Fruit fly (Drosophila melanogaster): Measurements from ENCODE around the gene CG12746.
A peak's percentile ranks its signal among the peaks of the same experiment; 100 is the strongest.

Gene CG12746

DNA sequence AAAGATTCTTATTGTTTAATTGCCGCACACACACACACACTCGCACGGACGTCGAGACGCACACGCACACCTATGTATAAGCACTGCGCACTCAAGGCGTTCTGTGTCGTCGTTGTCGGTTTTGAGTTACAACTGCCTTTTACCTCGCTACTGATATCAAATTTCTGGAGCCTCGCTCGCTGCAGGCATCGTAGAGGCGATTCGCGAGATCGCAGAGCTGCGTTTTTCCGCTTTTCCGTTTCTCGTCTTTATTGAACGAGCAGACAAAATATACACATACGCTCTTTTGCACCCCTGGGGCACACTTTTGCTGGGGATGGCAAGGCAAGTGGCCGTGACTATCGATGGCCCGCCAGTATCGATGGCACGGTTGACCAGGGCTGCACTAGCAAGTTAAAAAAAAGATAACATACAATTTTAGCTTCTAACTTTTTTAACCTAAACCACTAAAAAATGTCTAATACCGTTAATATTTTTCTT is 17.2 kb upstream of the CG12746 start, which contains the start of gene CG2519 (continued):
- peak; percentile 62; the same call in 1 of the 2 replicates for TF ChIP-seq onecut (GFP tag; IDR thresholded peaks at IDR 0.05)
- no peak for TF ChIP-seq CG6854 (GFP tag; optimal IDR thresholded peaks at IDR 0.05)
- peak; percentile 96 for TF ChIP-seq Opbp (GFP tag; IDR thresholded peaks at IDR 0.05; ENCODE audit: partially characterized antibody)
- no peak for TF ChIP-seq cato (GFP tag; optimal IDR thresholded peaks at IDR 0.05; ENCODE audit: borderline replicate concordance)
- no peak for TF ChIP-seq NC2β (GFP tag; optimal IDR thresholded peaks at IDR 0.05)
- no peak for TF ChIP-seq Nf-YB (GFP tag; optimal IDR thresholded peaks at IDR 0.05)
- peak; percentile 23 for TF ChIP-seq CG17912 (GFP tag; optimal IDR thresholded peaks at IDR 0.05)
- peak; percentile 77; the same call in 1 of the 2 replicates for TF ChIP-seq wdn (GFP tag; IDR thresholded peaks at IDR 0.05)
- TF ChIP-seq zf30C (GFP tag; optimal IDR thresholded peaks at IDR 0.05): no peak
- TF ChIP-seq Chrac-16 (GFP tag; optimal IDR thresholded peaks at IDR 0.05): peak; percentile 49
- no peak for TF ChIP-seq CG11504 (tag; optimal IDR thresholded peaks at IDR 0.05)
- peak; percentile 82 for TF ChIP-seq CHES-1-like (GFP tag; optimal IDR thresholded peaks at IDR 0.05)
- TF ChIP-seq CG3407 (GFP tag; optimal IDR thresholded peaks at IDR 0.05): no peak
- TF ChIP-seq fd3F (GFP tag; optimal IDR thresholded peaks at IDR 0.05): no peak
- TF ChIP-seq fd102C (GFP tag; optimal IDR thresholded peaks at IDR 0.05): no peak
- no peak for TF ChIP-seq CG9437 (GFP tag; optimal IDR thresholded peaks at IDR 0.05)
- TF ChIP-seq CG5953 (GFP tag; IDR thresholded peaks at IDR 0.05): no peak
- no peak for TF ChIP-seq Vsx1 (GFP tag; optimal IDR thresholded peaks at IDR 0.05)
- peak; percentile 49; the same call in 1 of the 2 replicates for TF ChIP-seq CG14014 (GFP tag; IDR thresholded peaks at IDR 0.05)
- no peak for TF ChIP-seq btn (GFP tag; optimal IDR thresholded peaks at IDR 0.05)
- TF ChIP-seq unpg (GFP tag; optimal IDR thresholded peaks at IDR 0.05): no peak
- no peak for TF ChIP-seq CG10431 (GFP tag; optimal IDR thresholded peaks at IDR 0.05)
- TF ChIP-seq CG4360 (GFP tag; IDR thresholded peaks at IDR 0.05): no peak
- TF ChIP-seq CG2678 (tag; optimal IDR thresholded peaks at IDR 0.05): no peak
- no peak for TF ChIP-seq CG31388 (GFP tag; optimal IDR thresholded peaks at IDR 0.05)
- TF ChIP-seq mld (GFP tag; IDR thresholded peaks at IDR 0.05; ENCODE audit: partially characterized antibody): peak; percentile 92
- TF ChIP-seq nerfin-2 (GFP tag; IDR thresholded peaks at IDR 0.05; ENCODE audit: partially characterized antibody): peak; percentile 79
- no peak for TF ChIP-seq CG5180 (GFP tag; optimal IDR thresholded peaks at IDR 0.05)
- TF ChIP-seq slbo (GFP tag; IDR thresholded peaks at IDR 0.05): peak; percentile 84
- 0 out of 3 replicates have a peak, but pooled peaks have one; percentile 6 for TF ChIP-seq otp (GFP tag; IDR thresholded peaks at IDR 0.05)
- TF ChIP-seq h (optimal IDR thresholded peaks at IDR 0.05): no peak
- peak; percentile 67 for TF ChIP-seq her (GFP tag; optimal IDR thresholded peaks at IDR 0.05)
- TF ChIP-seq Scr (GFP tag; IDR thresholded peaks at IDR 0.05; ENCODE audit: partially characterized antibody): peak; percentile 92
- peak; percentile 82 for TF ChIP-seq CG14710 (tag; optimal IDR thresholded peaks at IDR 0.05)
- TF ChIP-seq sim (GFP tag; IDR thresholded peaks at IDR 0.05): no peak; the same call in 1 of the 2 replicates
- no peak for TF ChIP-seq B-H1 (GFP tag; IDR thresholded peaks at IDR 0.05)
- peak; percentile 79 for TF ChIP-seq CG30020 (tag; optimal IDR thresholded peaks at IDR 0.05)
- TF ChIP-seq CG15073 (GFP tag; optimal IDR thresholded peaks at IDR 0.05): no peak
- peak; percentile 98 for TF ChIP-seq cg (GFP tag; optimal IDR thresholded peaks at IDR 0.05)
- peak; percentile 14 for TF ChIP-seq tup (GFP tag; optimal IDR thresholded peaks at IDR 0.05)
- TF ChIP-seq CG10209 (GFP tag; optimal IDR thresholded peaks at IDR 0.05): peak; percentile 15
- TF ChIP-seq trh (GFP tag; optimal IDR thresholded peaks at IDR 0.05): peak; percentile 41
- TF ChIP-seq CG4282 (GFP tag; optimal IDR thresholded peaks at IDR 0.05): peak; percentile 48
- peak; percentile 14 for TF ChIP-seq CG12299 (tag; optimal IDR thresholded peaks at IDR 0.05)
- TF ChIP-seq CG3163 (GFP tag; optimal IDR thresholded peaks at IDR 0.05): peak; percentile 41
- TF ChIP-seq bigmax (GFP tag; optimal IDR thresholded peaks at IDR 0.05): peak; percentile 66
- TF ChIP-seq fu2 (GFP tag; optimal IDR thresholded peaks at IDR 0.05): peak; percentile 67
- TF ChIP-seq zfh2 (GFP tag; optimal IDR thresholded peaks at IDR 0.05): peak; percentile 72
- peak; percentile 61 for TF ChIP-seq tin (GFP tag; optimal IDR thresholded peaks at IDR 0.05)
- no peak for TF ChIP-seq CG4404 (GFP tag; IDR thresholded peaks at IDR 0.05)

Data from whole organism, embryonic.